Worm (Caenorhabditis elegans) whole organism, L4 larva: ENCODE results near the gene che-11.

ENCODE experiments used
- dpl-1 ChIP-seq: fragments of 150-350 bp; optimal IDR thresholded peaks from 2 replicates; lab custom pipeline; 2014; ENCODE audit warnings: missing biosample characterization, missing genetic modification reagents, missing genetic modification characterization
- egl-27 ChIP-seq: sonication (generic microtip); optimal IDR thresholded peaks from 3 replicates; lab custom pipeline; 2017; ENCODE audit warnings: missing biosample characterization, missing genetic modification reagents, missing genetic modification characterization
- egl-43 ChIP-seq: fragments of 200-800 bp; sonication (Bioruptor generic); IDR thresholded peaks from 2 replicates; pipeline ENCODE4 v1.3.6; 2022; ENCODE audit warnings: missing genetic modification reagents, missing genetic modification characterization, missing compliant biosample characterization
- fos-1 ChIP-seq: fragments of 150-350 bp; optimal IDR thresholded peaks from 2 replicates; lab custom pipeline; 2014; ENCODE audit warnings: missing biosample characterization, missing genetic modification characterization
- lin-1 ChIP-seq: fragments of 200-800 bp; sonication (Bioruptor generic); IDR thresholded peaks from 2 replicates; pipeline ENCODE4 v1.3.6; 2022; ENCODE audit warnings: missing genetic modification reagents, missing genetic modification characterization, missing compliant biosample characterization
- mxl-3 ChIP-seq: fragments of 200-800 bp; sonication (Bioruptor generic); optimal IDR thresholded peaks from 2 replicates; lab custom pipeline; 2018; ENCODE audit warnings: mild to moderate bottlenecking, missing genetic modification characterization, missing compliant biosample characterization
- snpc-4 ChIP-seq: fragments of 150-350 bp; optimal IDR thresholded peaks from 2 replicates; lab custom pipeline; 2014; ENCODE audit warnings: missing biosample characterization, missing genetic modification characterization
- spr-3 ChIP-seq: fragments of 200-800 bp; sonication (Bioruptor generic); optimal IDR thresholded peaks from 2 replicates; lab custom pipeline; 2018; ENCODE audit warnings: mild to moderate bottlenecking, missing genetic modification characterization, missing compliant biosample characterization

DNA sequence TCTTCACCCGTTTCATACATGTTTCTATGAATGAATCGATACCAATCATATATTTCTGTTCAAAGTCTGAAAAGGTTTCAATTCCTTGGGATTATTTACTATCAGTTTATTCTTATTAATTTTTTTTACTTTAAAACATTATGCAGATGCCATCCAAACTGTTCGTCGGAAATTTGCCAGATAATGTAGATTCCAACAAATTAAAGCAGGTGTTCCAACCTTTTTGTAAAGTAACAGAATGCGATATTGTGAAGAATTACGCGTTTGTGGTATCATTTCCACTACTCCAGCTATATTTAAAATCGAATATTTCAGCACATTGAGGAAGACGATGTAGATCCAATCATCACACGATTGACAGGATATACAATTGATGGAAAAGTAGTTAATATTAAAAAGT lies 41.6 kb upstream of the che-11 start, which contains the start of gene rnp-1:
- no peak for TF ChIP-seq lin-1 (GFP tag; lab: Robert Waterston, UW)
- no peak for TF ChIP-seq fos-1 (tag; lab: Kevin White, UChicago)
- TF ChIP-seq egl-27 (tag; lab: Kevin White, UChicago) = no peak
- TF ChIP-seq snpc-4 (tag; lab: Kevin White, UChicago) = no peak
- TF ChIP-seq mxl-3 (GFP tag; lab: Kevin White, UChicago) = no peak
- no peak for TF ChIP-seq dpl-1
- TF ChIP-seq spr-3 (GFP tag; lab: Kevin White, UChicago) = no peak
- no peak for TF ChIP-seq egl-43 (GFP tag; lab: Robert Waterston, UW)
